Worm (Caenorhabditis elegans) whole organism, L4 larva: ENCODE data around the gene clec-1.

Experiments
- fos-1 ChIP-seq: fragments of 150-350 bp; optimal IDR thresholded peaks from 2 replicates; lab custom pipeline; 2014; ENCODE audit warnings: missing biosample characterization, missing genetic modification characterization
- mxl-3 ChIP-seq: fragments of 200-800 bp; sonication (Bioruptor generic); optimal IDR thresholded peaks from 2 replicates; lab custom pipeline; 2018; ENCODE audit warnings: mild to moderate bottlenecking, missing genetic modification characterization, missing compliant biosample characterization
- nhr-6 ChIP-seq: fragments of 150-350 bp; optimal IDR thresholded peaks from 2 replicates; lab custom pipeline; 2014; ENCODE audit warnings: missing biosample characterization, missing genetic modification characterization
- unc-130 ChIP-seq: sonication (generic microtip); optimal IDR thresholded peaks from 2 replicates; lab custom pipeline; 2016; ENCODE audit warnings: missing genetic modification reagents, missing genetic modification characterization, missing compliant biosample characterization

DNA sequence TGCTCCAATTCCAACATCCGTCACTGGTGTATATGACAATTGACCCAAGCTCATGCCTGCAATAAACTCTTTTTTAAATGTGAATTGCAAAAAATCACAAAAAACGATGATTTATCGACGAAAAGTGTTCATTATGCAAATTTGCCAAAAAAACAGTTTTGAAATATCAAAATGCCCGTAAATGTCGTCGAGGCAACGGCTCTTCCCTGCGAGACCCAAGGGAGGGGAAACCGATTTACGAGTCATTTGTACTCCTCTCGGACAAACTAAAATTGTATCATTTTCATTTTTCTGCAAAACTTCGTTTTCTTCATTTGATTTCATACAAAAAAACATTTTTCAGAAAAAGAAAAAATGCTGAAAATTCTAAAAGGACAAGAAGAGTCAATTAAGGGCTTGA is 15.4 kb upstream of the clec-1 start, which contains the start of the genes hmgs-1 and F25B4.4:
- TF ChIP-seq unc-130 (GFP tag; lab: Kevin White, UChicago) (peak; percentile 64), fos-1 (tag; lab: Kevin White, UChicago) (no peak), mxl-3 (GFP tag; lab: Kevin White, UChicago) (peak; percentile 10), nhr-6 (peak; percentile 91)
